Worm (Caenorhabditis elegans) whole organism, L2 larva: ENCODE data around the gene Y67D8C.7.
A peak's percentile ranks its signal among the peaks of the same experiment; 100 is the strongest.

Experiments used
- C34F6.9 ChIP-seq: fragments of 150-350 bp; optimal IDR thresholded peaks from 2 replicates; lab custom pipeline; 2014; ENCODE audit warnings: missing biosample characterization, missing genetic modification characterization
- F13H6.1 ChIP-seq: sonication (generic microtip); optimal IDR thresholded peaks from 2 replicates; lab custom pipeline; 2016; ENCODE audit warnings: missing genetic modification characterization, missing compliant biosample characterization
- R02D3.7 ChIP-seq: fragments of 150-350 bp; optimal IDR thresholded peaks from 2 replicates; lab custom pipeline; 2014; ENCODE audit warnings: missing biosample characterization, missing genetic modification characterization
- Y55F3AM.14 ChIP-seq: fragments of 200-800 bp; sonication (Bioruptor generic); optimal IDR thresholded peaks from 2 replicates; lab custom pipeline; 2018; ENCODE audit warnings: mild to moderate bottlenecking, missing genetic modification characterization, missing compliant biosample characterization
- ZK546.5 ChIP-seq: sonication (generic microtip); optimal IDR thresholded peaks from 2 replicates; lab custom pipeline; 2017; ENCODE audit warnings: missing biosample characterization, missing genetic modification characterization
- alr-1 ChIP-seq: fragments of 150-350 bp; optimal IDR thresholded peaks from 2 replicates; lab custom pipeline; 2014; ENCODE audit warnings: missing biosample characterization, missing genetic modification characterization
- aly-2 ChIP-seq: fragments of 150-350 bp; optimal IDR thresholded peaks from 2 replicates; lab custom pipeline; 2014; ENCODE audit warnings: missing biosample characterization, missing genetic modification characterization
- ama-1 ChIP-seq: fragments of 150-350 bp; optimal IDR thresholded peaks from 2 replicates; lab custom pipeline; 2018; ENCODE audit warnings: inconsistent platforms
- blmp-1 ChIP-seq: sonication (generic microtip); optimal IDR thresholded peaks from 2 replicates; lab custom pipeline; 2017; ENCODE audit warnings: missing genetic modification characterization, mild to moderate bottlenecking, missing compliant biosample characterization, antibody characterized with exemption, moderate library complexity; ENCODE audit not compliant: insufficient read depth
- ceh-16 ChIP-seq: fragments of 150-350 bp; optimal IDR thresholded peaks from 2 replicates; lab custom pipeline; 2014; ENCODE audit warnings: missing biosample characterization, missing genetic modification characterization
- ceh-82 ChIP-seq: fragments of 150-350 bp; optimal IDR thresholded peaks from 2 replicates; lab custom pipeline; 2014; ENCODE audit warnings: missing biosample characterization, missing genetic modification characterization
- crh-2 ChIP-seq: sonication (generic microtip); optimal IDR thresholded peaks from 2 replicates; lab custom pipeline; 2017; ENCODE audit warnings: missing biosample characterization, missing genetic modification characterization
- dmd-4 ChIP-seq: sonication (generic microtip); optimal IDR thresholded peaks from 2 replicates; lab custom pipeline; 2017; ENCODE audit warnings: missing biosample characterization, missing genetic modification characterization
- egl-27 ChIP-seq: sonication (generic microtip); optimal IDR thresholded peaks from 3 replicates; lab custom pipeline; 2017; ENCODE audit warnings: missing biosample characterization, missing genetic modification reagents, missing genetic modification characterization
- elt-1 ChIP-seq: fragments of 150-350 bp; optimal IDR thresholded peaks from 2 replicates; lab custom pipeline; 2014; ENCODE audit warnings: missing biosample characterization, missing genetic modification characterization
- elt-3 ChIP-seq: sonication (generic microtip); optimal IDR thresholded peaks from 2 replicates; lab custom pipeline; 2017; ENCODE audit warnings: missing biosample characterization, missing genetic modification characterization
- fos-1 ChIP-seq: fragments of 150-350 bp; optimal IDR thresholded peaks from 2 replicates; lab custom pipeline; 2014; ENCODE audit warnings: missing biosample characterization, missing genetic modification characterization
- gmeb-1 ChIP-seq: fragments of 150-350 bp; optimal IDR thresholded peaks from 2 replicates; lab custom pipeline; 2014; ENCODE audit warnings: missing biosample characterization, missing genetic modification characterization
- lin-11 ChIP-seq: fragments of 150-350 bp; sonication (generic microtip); optimal IDR thresholded peaks from 2 replicates; lab custom pipeline; 2014; ENCODE audit warnings: missing biosample characterization, missing genetic modification characterization, inconsistent platforms, mixed read lengths
- lin-13 ChIP-seq: fragments of 150-350 bp; optimal IDR thresholded peaks from 2 replicates; lab custom pipeline; 2014; ENCODE audit warnings: missing biosample characterization, missing genetic modification reagents, missing genetic modification characterization
- lin-39 ChIP-seq: fragments of 150-350 bp; optimal IDR thresholded peaks from 2 replicates; lab custom pipeline; 2014; ENCODE audit warnings: missing biosample characterization, missing genetic modification reagents, missing genetic modification characterization
- lsy-2 ChIP-seq, 2 experiments: fragments of 150-350 bp in 1 of 2; sonication (generic microtip) in 1 of 2; optimal IDR thresholded peaks; 2 replicates each; lab custom pipeline; 2014 to 2017; ENCODE audit warnings: missing biosample characterization in 2 of 2, missing genetic modification characterization in 2 of 2
- mab-5 ChIP-seq: fragments of 150-350 bp; optimal IDR thresholded peaks from 2 replicates; lab custom pipeline; 2014; ENCODE audit warnings: missing biosample characterization, missing genetic modification characterization
- mbf-1 ChIP-seq: sonication (generic microtip); optimal IDR thresholded peaks from 2 replicates; lab custom pipeline; 2017; ENCODE audit warnings: missing biosample characterization, missing genetic modification characterization
- mdl-1 ChIP-seq, 2 experiments: fragments of 150-350 bp in 1 of 2; sonication (generic microtip) in 1 of 2; optimal IDR thresholded peaks; 2 replicates each; lab custom pipeline; 2017; ENCODE audit warnings: missing biosample characterization in 2 of 2, missing genetic modification characterization in 2 of 2
- nhr-10 ChIP-seq: sonication (generic microtip); optimal IDR thresholded peaks from 2 replicates; lab custom pipeline; 2017; ENCODE audit warnings: missing biosample characterization, missing genetic modification characterization
- nhr-11 ChIP-seq: fragments of 150-350 bp; optimal IDR thresholded peaks from 2 replicates; lab custom pipeline; 2014; ENCODE audit warnings: missing biosample characterization, missing genetic modification characterization
- nhr-12 ChIP-seq: fragments of 150-350 bp; optimal IDR thresholded peaks from 2 replicates; lab custom pipeline; 2014; ENCODE audit warnings: missing biosample characterization, missing genetic modification characterization
- nhr-129 ChIP-seq: fragments of 150-350 bp; optimal IDR thresholded peaks from 2 replicates; lab custom pipeline; 2014; ENCODE audit warnings: missing biosample characterization, missing genetic modification characterization
- nhr-21 ChIP-seq: fragments of 150-350 bp; optimal IDR thresholded peaks from 2 replicates; lab custom pipeline; 2014; ENCODE audit warnings: missing biosample characterization, missing genetic modification characterization
- nhr-23 ChIP-seq: fragments of 150-350 bp; optimal IDR thresholded peaks from 2 replicates; lab custom pipeline; 2014; ENCODE audit warnings: missing biosample characterization, missing genetic modification reagents, missing genetic modification characterization
- nhr-237 ChIP-seq: fragments of 150-350 bp; optimal IDR thresholded peaks from 2 replicates; lab custom pipeline; 2014; ENCODE audit warnings: missing biosample characterization, missing genetic modification characterization
- nhr-25 ChIP-seq: fragments of 150-350 bp; sonication (generic microtip); optimal IDR thresholded peaks from 3 replicates; lab custom pipeline; 2014; ENCODE audit warnings: missing biosample characterization, missing genetic modification characterization
- nhr-6 ChIP-seq: fragments of 150-350 bp; optimal IDR thresholded peaks from 2 replicates; lab custom pipeline; 2014; ENCODE audit warnings: missing biosample characterization, missing genetic modification characterization
- nhr-77 ChIP-seq: fragments of 150-350 bp; optimal IDR thresholded peaks from 2 replicates; lab custom pipeline; 2014; ENCODE audit warnings: missing biosample characterization, missing genetic modification characterization
- peb-1 ChIP-seq: fragments of 150-350 bp; optimal IDR thresholded peaks from 2 replicates; lab custom pipeline; 2014; ENCODE audit warnings: missing biosample characterization, missing genetic modification characterization
- sem-4 ChIP-seq: fragments of 150-350 bp; optimal IDR thresholded peaks from 2 replicates; lab custom pipeline; 2014; ENCODE audit warnings: missing biosample characterization, missing genetic modification reagents, missing genetic modification characterization
- skn-1 ChIP-seq: sonication (generic microtip); optimal IDR thresholded peaks from 2 replicates; lab custom pipeline; 2017; ENCODE audit warnings: missing biosample characterization, missing genetic modification characterization
- sma-3 ChIP-seq: sonication (generic microtip); optimal IDR thresholded peaks from 2 replicates; lab custom pipeline; 2016; ENCODE audit warnings: missing genetic modification reagents, missing genetic modification characterization, missing compliant biosample characterization
- sma-9 ChIP-seq, 2 experiments: fragments of 150-350 bp in 1 of 2; sonication (generic microtip) in 1 of 2; optimal IDR thresholded peaks; 2 replicates each; lab custom pipeline; 2014 to 2016; ENCODE audit warnings: missing genetic modification characterization in 2 of 2, mild to moderate bottlenecking in 1 of 2, missing biosample characterization in 1 of 2, missing compliant biosample characterization in 1 of 2, missing genetic modification reagents in 1 of 2, moderate library complexity in 1 of 2
- snpc-4 ChIP-seq: fragments of 150-350 bp; optimal IDR thresholded peaks from 2 replicates; lab custom pipeline; 2014; ENCODE audit warnings: missing biosample characterization, missing genetic modification characterization
- unc-39 ChIP-seq: fragments of 150-350 bp; optimal IDR thresholded peaks from 2 replicates; lab custom pipeline; 2014; ENCODE audit warnings: missing biosample characterization, missing genetic modification characterization
- unc-55 ChIP-seq: fragments of 150-350 bp; sonication (generic microtip); optimal IDR thresholded peaks from 3 replicates; lab custom pipeline; 2014; ENCODE audit warnings: missing biosample characterization, missing genetic modification reagents, missing genetic modification characterization
- unc-62 ChIP-seq: fragments of 150-350 bp; optimal IDR thresholded peaks from 2 replicates; lab custom pipeline; 2014; ENCODE audit warnings: missing biosample characterization, missing genetic modification reagents, missing genetic modification characterization
- zag-1 ChIP-seq: fragments of 150-350 bp; optimal IDR thresholded peaks from 2 replicates; lab custom pipeline; 2014; ENCODE audit warnings: missing biosample characterization, missing genetic modification characterization
- ztf-1 ChIP-seq: fragments of 200-800 bp; sonication (Bioruptor generic); conservative IDR thresholded peaks from 2 replicates; pipeline ENCODE4 v1.3.6; 2022; ENCODE audit warnings: missing genetic modification characterization, missing compliant biosample characterization
- ztf-11 ChIP-seq: sonication (generic microtip); optimal IDR thresholded peaks from 2 replicates; lab custom pipeline; 2017; ENCODE audit warnings: missing biosample characterization, missing genetic modification characterization
- ztf-4 ChIP-seq: fragments of 150-350 bp; optimal IDR thresholded peaks from 2 replicates; lab custom pipeline; 2014; ENCODE audit warnings: missing biosample characterization, missing genetic modification characterization

The Y67D8C.7 gene

ce11 chrIV:3028842-3029241, 37.9 kb downstream of the Y67D8C.7 start, which contains the start of gene ndnf-1:
ndnf-1 (minus strand) TSS chrIV:3028942.
- TF ChIP-seq ztf-4 (no peak), elt-3 (tag; lab: Kevin White, UChicago) (no peak), mdl-1 (tag; optimal IDR thresholded peaks at IDR 0.05; lab: Kevin White, UChicago) (no peak), R02D3.7 (tag; lab: Kevin White, UChicago) (no peak)

- no peak for TF ChIP-seq R02D3.7 (tag; lab: Kevin White, UChicago)
- TF ChIP-seq nhr-12 (tag; lab: Kevin White, UChicago): no peak
- no peak for TF ChIP-seq nhr-237
- TF ChIP-seq blmp-1 (tag; lab: Kevin White, UChicago): no peak
- TF ChIP-seq fos-1: no peak
- no peak for TF ChIP-seq nhr-77 (tag; lab: Kevin White, UChicago)
- TF ChIP-seq aly-2 (tag; lab: Kevin White, UChicago): no peak
- peak; percentile 49 for TF ChIP-seq ztf-4
- TF ChIP-seq unc-62 (GFP tag; lab: Kevin White, UChicago): no peak
- no peak for TF ChIP-seq zag-1 (tag; lab: Kevin White, UChicago)
- no peak for TF ChIP-seq sem-4 (tag; lab: Kevin White, UChicago)
- no peak for TF ChIP-seq crh-2
- no peak for TF ChIP-seq alr-1 (tag; lab: Kevin White, UChicago)
- no peak for TF ChIP-seq lin-13 (GFP tag; lab: Kevin White, UChicago)
- no peak for TF ChIP-seq lin-11 (tag; lab: Kevin White, UChicago)
- no peak for TF ChIP-seq sma-3
- TF ChIP-seq dmd-4 (tag; lab: Kevin White, UChicago): no peak
- TF ChIP-seq nhr-129 (tag; lab: Kevin White, UChicago): peak; percentile 61
- TF ChIP-seq mdl-1 (tag; optimal IDR thresholded peaks at IDR 0.05; lab: Kevin White, UChicago): no peak
- TF ChIP-seq egl-27 (tag; lab: Kevin White, UChicago): no peak
- TF ChIP-seq unc-39 (tag; lab: Kevin White, UChicago): no peak
- peak in 1 of 2 experiments; percentile 50 for TF ChIP-seq lsy-2 (tag; optimal IDR thresholded peaks at IDR 0.05; lab: Kevin White, UChicago)
- TF ChIP-seq ztf-1 (GFP tag; lab: Robert Waterston, UW): no peak
- no peak for TF ChIP-seq skn-1 (tag; lab: Kevin White, UChicago)
- no peak for TF ChIP-seq nhr-23 (tag; lab: Kevin White, UChicago)
- TF ChIP-seq peb-1 (tag; lab: Kevin White, UChicago): no peak
- no peak for TF ChIP-seq ama-1 (lab: Kevin White, UChicago)
- TF ChIP-seq nhr-6 (tag; lab: Kevin White, UChicago): no peak
- no peak for TF ChIP-seq nhr-25 (tag; lab: Kevin White, UChicago)
- TF ChIP-seq ZK546.5 (tag; lab: Kevin White, UChicago): no peak
- TF ChIP-seq C34F6.9 (tag; lab: Kevin White, UChicago): peak; percentile 36
- no peak for TF ChIP-seq gmeb-1 (tag; lab: Kevin White, UChicago)
- no peak for TF ChIP-seq mab-5 (tag; lab: Kevin White, UChicago)
- no peak for TF ChIP-seq nhr-21
- TF ChIP-seq lin-39: no peak
- TF ChIP-seq unc-55 (GFP tag; lab: Kevin White, UChicago): no peak
- peak; percentile 82 for TF ChIP-seq sma-9 (GFP tag; optimal IDR thresholded peaks at IDR 0.05; lab: Kevin White, UChicago)
- TF ChIP-seq sma-9 (tag; optimal IDR thresholded peaks at IDR 0.05; lab: Kevin White, UChicago): no peak
- no peak for TF ChIP-seq mbf-1 (tag; lab: Kevin White, UChicago)
- no peak for TF ChIP-seq snpc-4
- TF ChIP-seq ceh-82 (tag; lab: Kevin White, UChicago): no peak
- no peak for TF ChIP-seq nhr-10
- TF ChIP-seq F13H6.1 (tag; lab: Kevin White, UChicago): peak; percentile 61
- TF ChIP-seq nhr-11 (tag; lab: Kevin White, UChicago): no peak
- no peak for TF ChIP-seq elt-1 (tag; lab: Kevin White, UChicago)
- TF ChIP-seq ztf-11 (tag; lab: Kevin White, UChicago): no peak
- no peak for TF ChIP-seq Y55F3AM.14 (GFP tag; lab: Kevin White, UChicago)
- TF ChIP-seq ceh-16 (tag; lab: Kevin White, UChicago): no peak
- no peak for TF ChIP-seq elt-3 (tag; lab: Kevin White, UChicago)
Measured at ce11 chrIV:3025874-3026609, 40.7 kb downstream of the Y67D8C.7 start.
